Worm (Caenorhabditis elegans): Measurements from ENCODE around the gene ksr-1.

The ksr-1 gene

ce11 chrX:8274869-8275268 is at the start of gene ksr-1:
Gene ksr-1 (plus strand): TSS chrX:8275169.
- TF ChIP-seq unc-62 (GFP tag; optimal IDR thresholded peaks at IDR 0.05): no peak

- no peak for TF ChIP-seq unc-62 (GFP tag; optimal IDR thresholded peaks at IDR 0.05)
Measured at ce11 chrX:8229221-8229620, 45.7 kb upstream of the ksr-1 start.

ce11 chrX:8230579-8230978 is 44.4 kb upstream of the ksr-1 start:
- no peak for TF ChIP-seq unc-62 (GFP tag; optimal IDR thresholded peaks at IDR 0.05)

- no peak for TF ChIP-seq unc-62 (GFP tag; optimal IDR thresholded peaks at IDR 0.05)
Measured at ce11 chrX:8231858-8232257, 43.1 kb upstream of the ksr-1 start, which contains the start of gene K02A6.3. Gene K02A6.3 (minus strand): TSS chrX:8231931.

ce11 chrX:8233554-8233953 is 41.4 kb upstream of the ksr-1 start:
- TF ChIP-seq unc-62 (GFP tag; optimal IDR thresholded peaks at IDR 0.05): no peak

- no peak for TF ChIP-seq unc-62 (GFP tag; optimal IDR thresholded peaks at IDR 0.05)
Measured at ce11 chrX:8235994-8236393, 39.0 kb upstream of the ksr-1 start, which contains the start of gene M60.4. Gene M60.4 (minus strand): TSS chrX:8236314.

- TF ChIP-seq unc-62 (GFP tag; optimal IDR thresholded peaks at IDR 0.05): no peak
Measured at ce11 chrX:8236515-8236914, 38.5 kb upstream of the ksr-1 start.

- no peak for TF ChIP-seq unc-62 (GFP tag; optimal IDR thresholded peaks at IDR 0.05)
Measured at ce11 chrX:8238639-8239055, 36.3 kb upstream of the ksr-1 start.

- TF ChIP-seq unc-62 (GFP tag; optimal IDR thresholded peaks at IDR 0.05): no peak
Measured at ce11 chrX:8241906-8242305, 33.1 kb upstream of the ksr-1 start, which contains the start of gene endu-2. Gene endu-2 (plus strand): TSS chrX:8242301.

ce11 chrX:8243116-8243515 is 31.9 kb upstream of the ksr-1 start:
- TF ChIP-seq unc-62 (GFP tag; optimal IDR thresholded peaks at IDR 0.05): no peak

- TF ChIP-seq unc-62 (GFP tag; optimal IDR thresholded peaks at IDR 0.05): no peak
Measured at ce11 chrX:8246126-8246525, 28.8 kb upstream of the ksr-1 start, which contains the start of gene kqt-2. Gene kqt-2 (minus strand): TSS chrX:8246369.

- TF ChIP-seq unc-62 (GFP tag; optimal IDR thresholded peaks at IDR 0.05): no peak
Measured at ce11 chrX:8247088-8247487, 27.9 kb upstream of the ksr-1 start.

- no peak for TF ChIP-seq unc-62 (GFP tag; optimal IDR thresholded peaks at IDR 0.05)
Measured at ce11 chrX:8252293-8252692, 22.7 kb upstream of the ksr-1 start, which contains the start of gene M60.6. Gene M60.6 (minus strand): TSS chrX:8252458.

- TF ChIP-seq unc-62 (GFP tag; optimal IDR thresholded peaks at IDR 0.05): no peak
Measured at ce11 chrX:8255433-8255832, 19.5 kb upstream of the ksr-1 start.

ce11 chrX:8257687-8258086 is 17.3 kb upstream of the ksr-1 start:
- TF ChIP-seq unc-62 (GFP tag; optimal IDR thresholded peaks at IDR 0.05): no peak

ce11 chrX:8261125-8261684 is 13.8 kb upstream of the ksr-1 start, which contains the start of gene M60.7:
Gene M60.7 (minus strand): TSS chrX:8261175.
- no peak for TF ChIP-seq unc-62 (GFP tag; optimal IDR thresholded peaks at IDR 0.05)

ce11 chrX:8262734-8263133 is 12.2 kb upstream of the ksr-1 start:
- no peak for TF ChIP-seq unc-62 (GFP tag; optimal IDR thresholded peaks at IDR 0.05)

ce11 chrX:8268083-8268482 is 6.9 kb upstream of the ksr-1 start:
- no peak for TF ChIP-seq unc-62 (GFP tag; optimal IDR thresholded peaks at IDR 0.05)

Data from whole organism, dauer.